Worm (Caenorhabditis elegans) whole organism, mixed stage, embryonic: ENCODE measurements around the gene vgln-1.

Source experiments
- bed-3 ChIP-seq: fragments of 200-800 bp; sonication (Bioruptor generic); optimal IDR thresholded peaks from 3 replicates; lab custom pipeline; 2018; ENCODE audit warnings: mild to moderate bottlenecking, missing genetic modification characterization, moderate library complexity, missing compliant biosample characterization
- ceh-83 ChIP-seq: fragments of 200-800 bp; sonication (Bioruptor generic); optimal IDR thresholded peaks from 2 replicates; lab custom pipeline; 2018; ENCODE audit warnings: mild to moderate bottlenecking, missing genetic modification characterization, missing compliant biosample characterization
- ces-1 ChIP-seq: fragments of 150-350 bp; optimal IDR thresholded peaks from 2 replicates; lab custom pipeline; 2014; ENCODE audit warnings: missing biosample characterization, missing genetic modification reagents, missing genetic modification characterization
- lsy-2 ChIP-seq: fragments of 150-350 bp; optimal IDR thresholded peaks from 2 replicates; lab custom pipeline; 2014; ENCODE audit warnings: missing biosample characterization, missing genetic modification characterization
- mab-5 ChIP-seq: fragments of 150-350 bp; optimal IDR thresholded peaks from 2 replicates; lab custom pipeline; 2014; ENCODE audit warnings: missing biosample characterization, missing genetic modification characterization
- mep-1 ChIP-seq: fragments of 150-350 bp; optimal IDR thresholded peaks from 2 replicates; lab custom pipeline; 2017; ENCODE audit warnings: missing biosample characterization, missing genetic modification reagents, missing genetic modification characterization, inconsistent platforms
- nhr-237 ChIP-seq: fragments of 150-350 bp; optimal IDR thresholded peaks from 2 replicates; lab custom pipeline; 2014; ENCODE audit warnings: missing biosample characterization, missing genetic modification characterization
- nhr-28 ChIP-seq: fragments of 150-350 bp; optimal IDR thresholded peaks from 2 replicates; lab custom pipeline; 2014; ENCODE audit warnings: missing biosample characterization, missing genetic modification characterization
- sem-2 ChIP-seq: fragments of 200-800 bp; sonication (Bioruptor generic); optimal IDR thresholded peaks from 2 replicates; lab custom pipeline; 2018; ENCODE audit warnings: mild to moderate bottlenecking, missing genetic modification characterization, missing compliant biosample characterization
- snpc-4 ChIP-seq: fragments of 150-350 bp; optimal IDR thresholded peaks from 2 replicates; lab custom pipeline; 2014; ENCODE audit warnings: missing biosample characterization, missing genetic modification characterization
- ztf-11 ChIP-seq: fragments of 150-350 bp; optimal IDR thresholded peaks from 2 replicates; lab custom pipeline; 2014; ENCODE audit warnings: missing biosample characterization, missing genetic modification characterization

- TF ChIP-seq snpc-4 (tag; lab: Kevin White, UChicago) (no peak), ces-1 (GFP tag; lab: Kevin White, UChicago) (no peak), nhr-237 (tag; lab: Kevin White, UChicago) (no peak), mab-5 (tag; lab: Kevin White, UChicago) (no peak), nhr-28 (tag; lab: Kevin White, UChicago) (no peak), ceh-83 (no peak), bed-3 (GFP tag; lab: Kevin White, UChicago) (no peak), mep-1 (no peak), ztf-11 (tag; lab: Kevin White, UChicago) (no peak), lsy-2 (tag; lab: Kevin White, UChicago) (no peak), sem-2 (GFP tag; lab: Kevin White, UChicago) (no peak)
Measured at ce11 chrII:9900276-9900675, 9.4 kb upstream of the vgln-1 start, which contains the start of gene unc-4.
